Worm (Caenorhabditis elegans): ENCODE measurements around the gene spat-2.
A peak's percentile ranks its signal among the peaks of the same experiment; 100 is the strongest.

The spat-2 gene

DNA sequence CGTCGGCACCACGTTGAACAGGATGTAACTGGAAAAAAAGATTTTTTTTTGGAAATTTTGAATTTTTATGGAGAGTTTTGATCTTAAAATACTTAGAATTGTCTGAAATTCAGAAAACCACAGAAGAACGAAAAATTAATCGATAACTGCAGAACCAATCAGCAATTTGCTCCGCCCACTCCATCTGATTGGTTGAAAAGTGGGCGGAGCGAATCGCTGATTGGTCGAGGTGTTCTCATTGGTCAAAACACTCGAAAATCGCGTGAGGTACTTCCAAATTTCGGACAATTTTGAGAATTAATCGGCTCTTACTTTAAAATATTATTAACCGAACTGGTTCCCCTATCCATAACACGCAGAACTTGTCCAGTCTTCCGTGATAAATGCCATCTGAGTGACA lies 58.9 kb downstream of the spat-2 start:
- TF ChIP-seq eor-1 (tag; optimal IDR thresholded peaks at IDR 0.05): no peak
- TF ChIP-seq nhr-23 (tag; optimal IDR thresholded peaks at IDR 0.05): no peak
- TF ChIP-seq nfya-1 (tag; optimal IDR thresholded peaks at IDR 0.05; ENCODE audit: insufficient read depth): peak; percentile 81
- no peak for TF ChIP-seq ceh-9 (tag; optimal IDR thresholded peaks at IDR 0.05)

ce11 chrIII:11099864-11100263 lies 63.1 kb downstream of the spat-2 start, which contains the start of gene hmt-1:
TSS of gene hmt-1 (minus strand) at chrIII:11099964.
- TF ChIP-seq elt-2 (tag; optimal IDR thresholded peaks at IDR 0.05): no peak
- TF ChIP-seq sea-2 (GFP tag; optimal IDR thresholded peaks at IDR 0.05): no peak
- no peak for TF ChIP-seq hmg-11 (tag; optimal IDR thresholded peaks at IDR 0.05)
- no peak for TF ChIP-seq nhr-77 (tag; optimal IDR thresholded peaks at IDR 0.05)
- TF ChIP-seq nhr-11 (tag; optimal IDR thresholded peaks at IDR 0.05): no peak
- TF ChIP-seq nhr-67 (tag; optimal IDR thresholded peaks at IDR 0.05): no peak
- TF ChIP-seq unc-62 (GFP tag; optimal IDR thresholded peaks at IDR 0.05): no peak
- no peak for TF ChIP-seq ama-1 (optimal IDR thresholded peaks at IDR 0.05)
- no peak for TF ChIP-seq aly-2 (tag; optimal IDR thresholded peaks at IDR 0.05)
- no peak for TF ChIP-seq nhr-237 (tag; optimal IDR thresholded peaks at IDR 0.05)

- peak; percentile 17 for TF ChIP-seq hmg-11 (tag; optimal IDR thresholded peaks at IDR 0.05)
- TF ChIP-seq nhr-43 (tag; optimal IDR thresholded peaks at IDR 0.05; ENCODE audit: poor library complexity, severe bottlenecking): no peak
Measured at ce11 chrIII:11101246-11101645, 64.5 kb downstream of the spat-2 start.

ce11 chrIII:11107327-11107726 lies 70.6 kb downstream of the spat-2 start:
- no peak for TF ChIP-seq nhr-67 (tag; optimal IDR thresholded peaks at IDR 0.05)
- no peak for TF ChIP-seq nfya-1 (tag; optimal IDR thresholded peaks at IDR 0.05; ENCODE audit: insufficient read depth)
- no peak for TF ChIP-seq snpc-4 (tag; optimal IDR thresholded peaks at IDR 0.05)
- TF ChIP-seq nhr-25 (tag; optimal IDR thresholded peaks at IDR 0.05): no peak
- no peak for TF ChIP-seq lin-39 (tag; optimal IDR thresholded peaks at IDR 0.05)
- no peak for TF ChIP-seq elt-3 (tag; optimal IDR thresholded peaks at IDR 0.05)

DNA sequence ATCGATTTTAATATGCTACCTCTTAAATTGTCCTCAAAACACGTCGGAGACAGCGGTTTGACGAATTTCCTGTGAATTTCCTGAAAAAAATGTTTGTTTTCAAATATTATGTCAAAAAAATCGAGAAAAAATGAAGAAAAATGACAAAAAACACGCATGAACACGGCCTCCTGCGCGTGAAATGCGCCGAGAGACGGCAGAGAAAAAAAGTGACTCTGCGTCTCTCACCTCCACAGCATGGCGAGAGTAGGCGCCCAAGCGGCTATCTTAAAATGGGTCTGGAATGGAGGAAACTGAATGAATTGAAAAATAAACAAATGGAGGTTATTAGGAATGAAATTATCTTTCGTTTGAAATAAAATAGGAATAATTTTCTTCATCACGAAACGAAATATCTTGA lies 74.0 kb downstream of the spat-2 start:
- no peak for TF ChIP-seq nhr-67 (tag; optimal IDR thresholded peaks at IDR 0.05)
- no peak for TF ChIP-seq fos-1 (tag; optimal IDR thresholded peaks at IDR 0.05)
- no peak for TF ChIP-seq fkh-10 (GFP tag; optimal IDR thresholded peaks at IDR 0.05)
- TF ChIP-seq mdl-1 (tag; optimal IDR thresholded peaks at IDR 0.05): no peak
- no peak for TF ChIP-seq ceh-9 (tag; optimal IDR thresholded peaks at IDR 0.05)
- TF ChIP-seq pha-4 (tag; optimal IDR thresholded peaks at IDR 0.05): peak; percentile 45
- no peak for TF ChIP-seq unc-62 (GFP tag; optimal IDR thresholded peaks at IDR 0.05)
- peak; percentile 56 for TF ChIP-seq snpc-4 (tag; optimal IDR thresholded peaks at IDR 0.05)
- no peak for TF ChIP-seq daf-12 (tag; optimal IDR thresholded peaks at IDR 0.05)
- TF ChIP-seq nfya-1 (tag; optimal IDR thresholded peaks at IDR 0.05; ENCODE audit: insufficient read depth): peak; percentile 51
- no peak for TF ChIP-seq mml-1 (tag; optimal IDR thresholded peaks at IDR 0.05)
- TF ChIP-seq egl-5 (tag; optimal IDR thresholded peaks at IDR 0.05): no peak
- no peak for TF ChIP-seq eor-1 (tag; optimal IDR thresholded peaks at IDR 0.05)
- no peak for TF ChIP-seq zag-1 (tag; optimal IDR thresholded peaks at IDR 0.05)
- TF ChIP-seq elt-2 (tag; optimal IDR thresholded peaks at IDR 0.05): peak; percentile 38
- TF ChIP-seq nhr-76 (tag; optimal IDR thresholded peaks at IDR 0.05): no peak
- TF ChIP-seq nhr-11 (tag; optimal IDR thresholded peaks at IDR 0.05): no peak
- peak; percentile 21 for TF ChIP-seq ceh-82 (tag; optimal IDR thresholded peaks at IDR 0.05)
- TF ChIP-seq ztf-11 (tag; optimal IDR thresholded peaks at IDR 0.05): no peak
- TF ChIP-seq lin-15B (tag; optimal IDR thresholded peaks at IDR 0.05): peak; percentile 66
- TF ChIP-seq ceh-28 (tag; optimal IDR thresholded peaks at IDR 0.05): peak; percentile 25
- no peak for TF ChIP-seq pqm-1 (tag; optimal IDR thresholded peaks at IDR 0.05)
- no peak for TF ChIP-seq elt-3 (tag; optimal IDR thresholded peaks at IDR 0.05)
- no peak for TF ChIP-seq sea-2 (GFP tag; optimal IDR thresholded peaks at IDR 0.05)
- peak; percentile 37 for TF ChIP-seq jun-1 (tag; optimal IDR thresholded peaks at IDR 0.05)
- no peak for TF ChIP-seq unc-39 (tag; optimal IDR thresholded peaks at IDR 0.05)
- no peak for TF ChIP-seq ama-1 (optimal IDR thresholded peaks at IDR 0.05)
- TF ChIP-seq aly-2 (tag; optimal IDR thresholded peaks at IDR 0.05): no peak
- no peak for TF ChIP-seq tbx-2 (tag; optimal IDR thresholded peaks at IDR 0.05)
- TF ChIP-seq fkh-2 (tag; optimal IDR thresholded peaks at IDR 0.05): no peak
- no peak for TF ChIP-seq nhr-237 (tag; optimal IDR thresholded peaks at IDR 0.05)
- peak; percentile 57 for TF ChIP-seq nhr-77 (tag; optimal IDR thresholded peaks at IDR 0.05)
- TF ChIP-seq ceh-16 (tag; optimal IDR thresholded peaks at IDR 0.05): no peak
- TF ChIP-seq lin-39 (tag; optimal IDR thresholded peaks at IDR 0.05): peak; percentile 18
- peak; percentile 26 for TF ChIP-seq lsy-12 (tag; optimal IDR thresholded peaks at IDR 0.05)
- peak; percentile 64 for TF ChIP-seq nhr-23 (tag; optimal IDR thresholded peaks at IDR 0.05)
- peak; percentile 69 for TF ChIP-seq nhr-43 (tag; optimal IDR thresholded peaks at IDR 0.05; ENCODE audit: poor library complexity, severe bottlenecking)
- no peak for TF ChIP-seq nhr-12 (tag; optimal IDR thresholded peaks at IDR 0.05)
- TF ChIP-seq elt-1 (tag; optimal IDR thresholded peaks at IDR 0.05): no peak
- TF ChIP-seq ZK546.5 (tag; optimal IDR thresholded peaks at IDR 0.05): no peak
- no peak for TF ChIP-seq nhr-28 (tag; optimal IDR thresholded peaks at IDR 0.05)
- TF ChIP-seq R02D3.7 (tag; optimal IDR thresholded peaks at IDR 0.05): peak; percentile 40
